Worm (Caenorhabditis elegans) whole organism, late embryonic: ENCODE data around the gene mop-25.2.
A peak's percentile ranks its signal among the peaks of the same experiment; 100 is the strongest.

Experiments
- C38D4.7 ChIP-seq: fragments of 200-800 bp; sonication (Bioruptor generic); optimal IDR thresholded peaks from 2 replicates; lab custom pipeline; 2018; ENCODE audit warnings: mild to moderate bottlenecking, missing genetic modification characterization, moderate library complexity, missing compliant biosample characterization
- K02D7.2 ChIP-seq: sonication (generic microtip); optimal IDR thresholded peaks from 2 replicates; lab custom pipeline; 2017; ENCODE audit warnings: mild to moderate bottlenecking, missing genetic modification characterization, missing compliant biosample characterization
- T23F11.4 ChIP-seq: fragments of 200-800 bp; sonication (Bioruptor generic); optimal IDR thresholded peaks from 2 replicates; lab custom pipeline; 2018; ENCODE audit warnings: mild to moderate bottlenecking, missing genetic modification characterization, missing compliant biosample characterization
- ceh-14 ChIP-seq: sonication (generic microtip); optimal IDR thresholded peaks from 2 replicates; lab custom pipeline; 2016; ENCODE audit warnings: missing genotype, missing genetic modification characterization, missing compliant biosample characterization
- ceh-18 ChIP-seq: sonication (generic microtip); optimal IDR thresholded peaks from 2 replicates; lab custom pipeline; 2016; ENCODE audit warnings: missing genetic modification characterization, missing compliant biosample characterization
- ceh-2 ChIP-seq: sonication (generic microtip); optimal IDR thresholded peaks from 2 replicates; lab custom pipeline; 2016; ENCODE audit warnings: missing genotype, missing genetic modification characterization, missing compliant biosample characterization
- ceh-22 ChIP-seq: sonication (generic microtip); optimal IDR thresholded peaks from 2 replicates; lab custom pipeline; 2017; ENCODE audit warnings: missing biosample characterization, missing genetic modification characterization
- ceh-30 ChIP-seq: fragments of 150-350 bp; optimal IDR thresholded peaks from 2 replicates; lab custom pipeline; 2014; ENCODE audit warnings: missing biosample characterization, missing genetic modification characterization
- ceh-31 ChIP-seq: sonication (generic microtip); optimal IDR thresholded peaks from 2 replicates; lab custom pipeline; 2016; ENCODE audit warnings: missing genetic modification characterization, missing compliant biosample characterization
- ceh-34 ChIP-seq: sonication (generic microtip); optimal IDR thresholded peaks from 2 replicates; lab custom pipeline; 2016; ENCODE audit warnings: mild to moderate bottlenecking, missing genetic modification characterization, missing compliant biosample characterization
- ceh-45 ChIP-seq: fragments of 200-800 bp; sonication (Bioruptor generic); IDR thresholded peaks from 2 replicates; pipeline ENCODE4 v1.3.6; 2022; ENCODE audit warnings: missing genetic modification reagents, missing genetic modification characterization, missing compliant biosample characterization
- ceh-48 ChIP-seq: sonication (generic microtip); optimal IDR thresholded peaks from 2 replicates; lab custom pipeline; 2016; ENCODE audit warnings: missing genetic modification characterization, inconsistent platforms, missing compliant biosample characterization
- che-1 ChIP-seq: sonication (generic microtip); optimal IDR thresholded peaks from 2 replicates; lab custom pipeline; 2016; ENCODE audit warnings: mild to moderate bottlenecking, missing genetic modification characterization, missing compliant biosample characterization
- dmd-4 ChIP-seq: sonication (generic microtip); optimal IDR thresholded peaks from 2 replicates; lab custom pipeline; 2016; ENCODE audit warnings: borderline replicate concordance, missing genetic modification characterization, missing compliant biosample characterization
- dve-1 ChIP-seq: sonication (generic microtip); optimal IDR thresholded peaks from 2 replicates; lab custom pipeline; 2017; ENCODE audit warnings: antibody characterized with exemption, mild to moderate bottlenecking, missing genetic modification characterization, missing compliant biosample characterization
- elt-4 ChIP-seq: sonication (generic microtip); optimal IDR thresholded peaks from 2 replicates; lab custom pipeline; 2016; ENCODE audit warnings: missing genetic modification characterization, missing compliant biosample characterization
- eyg-1 ChIP-seq: sonication (generic microtip); optimal IDR thresholded peaks from 2 replicates; lab custom pipeline; 2016; ENCODE audit warnings: missing genotype, missing genetic modification characterization, missing compliant biosample characterization
- fax-1 ChIP-seq: sonication (generic microtip); optimal IDR thresholded peaks from 2 replicates; lab custom pipeline; 2016; ENCODE audit warnings: missing genotype, missing genetic modification characterization, missing compliant biosample characterization
- fkh-10 ChIP-seq: fragments of 150-350 bp; optimal IDR thresholded peaks from 2 replicates; lab custom pipeline; 2014; ENCODE audit warnings: missing biosample characterization, missing genetic modification reagents, missing genetic modification characterization
- fkh-6 ChIP-seq: sonication (generic microtip); optimal IDR thresholded peaks from 2 replicates; lab custom pipeline; 2016; ENCODE audit warnings: missing genetic modification characterization, missing compliant biosample characterization
- hlh-15 ChIP-seq: sonication (generic microtip); optimal IDR thresholded peaks from 2 replicates; lab custom pipeline; 2016; ENCODE audit warnings: missing genetic modification characterization, missing compliant biosample characterization
- hlh-6 ChIP-seq: sonication (generic microtip); optimal IDR thresholded peaks from 2 replicates; lab custom pipeline; 2016; ENCODE audit warnings: missing genotype, missing genetic modification characterization, missing compliant biosample characterization
- hlh-8 ChIP-seq: sonication (generic microtip); optimal IDR thresholded peaks from 2 replicates; lab custom pipeline; 2016; ENCODE audit warnings: missing genotype, missing genetic modification characterization, missing compliant biosample characterization
- lim-6 ChIP-seq: sonication (generic microtip); optimal IDR thresholded peaks from 2 replicates; lab custom pipeline; 2016; ENCODE audit warnings: missing genetic modification characterization, missing compliant biosample characterization
- lin-11 ChIP-seq: fragments of 200-800 bp; sonication (Bioruptor generic); optimal IDR thresholded peaks from 2 replicates; lab custom pipeline; 2018; ENCODE audit warnings: mild to moderate bottlenecking, missing genetic modification characterization, missing compliant biosample characterization
- nfya-1 ChIP-seq: sonication (generic microtip); optimal IDR thresholded peaks from 2 replicates; lab custom pipeline; 2017; ENCODE audit warnings: missing genetic modification characterization, mild to moderate bottlenecking, missing compliant biosample characterization, antibody characterized with exemption, moderate library complexity
- nhr-232 ChIP-seq: sonication (generic microtip); optimal IDR thresholded peaks from 2 replicates; lab custom pipeline; 2016; ENCODE audit warnings: missing genetic modification characterization, missing compliant biosample characterization
- odd-2 ChIP-seq: sonication (generic microtip); optimal IDR thresholded peaks from 2 replicates; lab custom pipeline; 2017; ENCODE audit warnings: antibody characterized with exemption, mild to moderate bottlenecking, missing genetic modification characterization, missing compliant biosample characterization
- pat-9 ChIP-seq: fragments of 200-800 bp; sonication (Bioruptor generic); optimal IDR thresholded peaks from 2 replicates; lab custom pipeline; 2018; ENCODE audit warnings: mild to moderate bottlenecking, missing genetic modification characterization, moderate library complexity, missing compliant biosample characterization
- pax-1 ChIP-seq: fragments of 150-350 bp; optimal IDR thresholded peaks from 2 replicates; lab custom pipeline; 2014; ENCODE audit warnings: missing biosample characterization, missing genetic modification characterization
- pqm-1 ChIP-seq: sonication (generic microtip); optimal IDR thresholded peaks from 2 replicates; lab custom pipeline; 2016; ENCODE audit warnings: missing genetic modification characterization, missing compliant biosample characterization
- ref-2 ChIP-seq: sonication (generic microtip); optimal IDR thresholded peaks from 2 replicates; lab custom pipeline; 2016; ENCODE audit warnings: missing genetic modification characterization, missing compliant biosample characterization
- rnt-1 ChIP-seq: sonication (generic microtip); optimal IDR thresholded peaks from 2 replicates; lab custom pipeline; 2016; ENCODE audit warnings: missing genetic modification characterization, missing compliant biosample characterization
- sdc-2 ChIP-seq: sonication (generic microtip); optimal IDR thresholded peaks from 2 replicates; lab custom pipeline; 2016; ENCODE audit warnings: missing genotype, missing genetic modification characterization, missing compliant biosample characterization
- tbx-2 ChIP-seq: sonication (generic microtip); optimal IDR thresholded peaks from 2 replicates; lab custom pipeline; 2016; ENCODE audit warnings: missing genetic modification characterization, missing compliant biosample characterization
- ttx-3 ChIP-seq: sonication (generic microtip); optimal IDR thresholded peaks from 2 replicates; lab custom pipeline; 2016; ENCODE audit warnings: missing genetic modification reagents, missing genetic modification characterization, missing compliant biosample characterization
- unc-3 ChIP-seq, 2 experiments: fragments of 200-800 bp in 1 of 2; sonication (Bioruptor generic) in 1 of 2; sonication (generic microtip) in 1 of 2; conservative IDR thresholded peaks in 1 of 2; optimal IDR thresholded peaks in 1 of 2; 2 replicates each; pipeline versions ENCODE4 v1.3.6 to Lab custom; 2016 to 2022; ENCODE audit warnings: missing compliant biosample characterization in 2 of 2, missing genetic modification characterization in 2 of 2, missing genetic modification reagents in 1 of 2
- unc-42 ChIP-seq: sonication (generic microtip); optimal IDR thresholded peaks from 2 replicates; lab custom pipeline; 2016; ENCODE audit warnings: missing genotype, missing genetic modification characterization, missing compliant biosample characterization
- ztf-16 ChIP-seq: sonication (generic microtip); optimal IDR thresholded peaks from 2 replicates; lab custom pipeline; 2017; ENCODE audit warnings: missing genetic modification characterization, missing compliant biosample characterization

Gene mop-25.2

DNA sequence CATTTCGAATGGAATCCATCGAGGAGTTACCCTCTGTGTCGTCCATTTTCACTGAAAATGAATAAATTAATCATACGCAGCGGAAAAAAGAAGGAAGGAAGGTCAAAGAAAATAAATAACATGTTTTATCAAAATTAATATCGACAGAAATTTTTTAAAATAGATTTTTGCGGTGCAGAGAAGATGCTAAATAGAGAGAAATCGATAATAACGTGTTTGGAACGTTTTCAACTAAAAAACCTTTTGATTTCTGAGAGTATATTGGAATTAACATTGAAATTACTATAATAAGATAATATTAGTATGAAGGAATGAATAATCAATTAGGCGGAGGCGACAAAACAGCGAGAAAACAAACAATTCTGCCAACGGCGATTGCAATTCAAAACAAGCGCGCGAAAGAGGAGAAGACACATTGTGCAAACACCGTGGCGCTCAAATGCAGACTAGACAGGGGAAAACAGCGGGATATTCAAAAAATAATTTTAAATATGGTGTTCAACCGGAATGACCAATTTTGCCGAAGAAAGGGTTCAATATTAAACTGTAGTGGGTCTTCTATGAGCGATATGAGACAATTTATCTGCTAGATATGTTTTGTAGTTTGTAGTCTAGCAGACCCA lies 13.0 kb upstream of the mop-25.2 start, which contains the start of gene wee-1.3 (continued):
- TF ChIP-seq dve-1 (tag; lab: Kevin White, UChicago), result peak; percentile 22
- peak; percentile 18 for TF ChIP-seq ceh-30 (tag; lab: Kevin White, UChicago)
- TF ChIP-seq pax-1, result peak; percentile 5
- peak; percentile 18 for TF ChIP-seq tbx-2
- TF ChIP-seq eyg-1 (tag; lab: Kevin White, UChicago), result no peak
- TF ChIP-seq pqm-1 (tag; lab: Kevin White, UChicago), result no peak
- TF ChIP-seq lin-11 (tag; lab: Kevin White, UChicago), result no peak
- TF ChIP-seq ceh-2 (tag; lab: Kevin White, UChicago), result peak; percentile 10
- no peak for TF ChIP-seq elt-4 (tag; lab: Kevin White, UChicago)
- no peak for TF ChIP-seq fkh-10 (GFP tag; lab: Kevin White, UChicago)
- no peak for TF ChIP-seq hlh-6 (tag; lab: Kevin White, UChicago)
- no peak for TF ChIP-seq ceh-45 (GFP tag; lab: Robert Waterston, UW)
- TF ChIP-seq fkh-6, result no peak
- TF ChIP-seq ceh-14 (tag; lab: Kevin White, UChicago), result peak; percentile 24
- no peak for TF ChIP-seq K02D7.2 (tag; lab: Kevin White, UChicago)
- TF ChIP-seq hlh-15 (tag; lab: Kevin White, UChicago), result no peak
- TF ChIP-seq odd-2 (tag; lab: Kevin White, UChicago), result no peak
- no peak for TF ChIP-seq che-1 (tag; lab: Kevin White, UChicago)
- no peak for TF ChIP-seq hlh-8
- TF ChIP-seq ceh-18 (tag; lab: Kevin White, UChicago), result no peak
- TF ChIP-seq ref-2 (tag; lab: Kevin White, UChicago), result peak; percentile 53
- TF ChIP-seq nfya-1 (tag; lab: Kevin White, UChicago), result peak; percentile 59
- no peak for TF ChIP-seq rnt-1
- TF ChIP-seq nhr-232 (tag; lab: Kevin White, UChicago), result no peak
- no peak for TF ChIP-seq dmd-4 (tag; lab: Kevin White, UChicago)
- peak; percentile 53 for TF ChIP-seq unc-42 (tag; lab: Kevin White, UChicago)
- TF ChIP-seq unc-3 (GFP tag; conservative IDR thresholded peaks at IDR 0.05; lab: Robert Waterston, UW), result no peak
- TF ChIP-seq unc-3 (tag; optimal IDR thresholded peaks at IDR 0.05; lab: Kevin White, UChicago), result no peak
- TF ChIP-seq pat-9 (tag; lab: Kevin White, UChicago), result no peak
- no peak for TF ChIP-seq ceh-48 (tag; lab: Kevin White, UChicago)
- peak; percentile 28 for TF ChIP-seq ztf-16 (tag; lab: Kevin White, UChicago)
- TF ChIP-seq T23F11.4 (GFP tag; lab: Kevin White, UChicago), result no peak

ce11 chrII:9713083-9713482 lies 9.6 kb upstream of the mop-25.2 start:
- TF ChIP-seq C38D4.7 (GFP tag; lab: Kevin White, UChicago) (no peak), ttx-3 (tag; lab: Kevin White, UChicago) (no peak), ceh-22 (no peak), fkh-6 (no peak), unc-3 (GFP tag; conservative IDR thresholded peaks at IDR 0.05; lab: Robert Waterston, UW) (no peak), unc-3 (tag; optimal IDR thresholded peaks at IDR 0.05; lab: Kevin White, UChicago) (no peak), sdc-2 (tag; lab: Kevin White, UChicago) (no peak), ztf-16 (tag; lab: Kevin White, UChicago) (no peak), dmd-4 (tag; lab: Kevin White, UChicago) (no peak), lin-11 (tag; lab: Kevin White, UChicago) (no peak), ceh-31 (tag; lab: Kevin White, UChicago) (no peak), fax-1 (no peak), hlh-6 (tag; lab: Kevin White, UChicago) (no peak), ceh-34 (no peak), elt-4 (tag; lab: Kevin White, UChicago) (no peak), lim-6 (tag; lab: Kevin White, UChicago) (no peak)
